Fruit fly (Drosophila melanogaster) whole organism, embryonic: ENCODE results near the gene CG4461.

Experiments used
- Abd-B ChIP-seq: fragments of 200-800 bp; sonication (Bioruptor generic); optimal IDR thresholded peaks from 2 replicates; lab custom pipeline; 2018; ENCODE audit warnings: missing biosample characterization, mild to moderate bottlenecking, missing genetic modification characterization, moderate library complexity
- Atf6 ChIP-seq: fragments of 200-800 bp; sonication (Bioruptor generic); IDR thresholded peaks from 2 replicates; pipeline ENCODE4 v1.3.6; 2022; ENCODE audit warnings: missing biosample characterization, missing genetic modification characterization
- Awh ChIP-seq: fragments of 200-800 bp; sonication (Bioruptor generic); IDR thresholded peaks from 2 replicates; pipeline ENCODE4, ENCODE4 v1.3.6; 2022; ENCODE audit warnings: missing biosample characterization, missing genetic modification characterization
- CG10209 ChIP-seq: fragments of 200-800 bp; sonication (Bioruptor generic); optimal IDR thresholded peaks from 3 replicates; lab custom pipeline; 2017; ENCODE audit warnings: missing biosample characterization, mild to moderate bottlenecking, missing genetic modification characterization, missing genetic modification reagents
- CG13424 ChIP-seq: fragments of 200-800 bp; sonication (Bioruptor generic); optimal IDR thresholded peaks from 2 replicates; lab custom pipeline; 2019; ENCODE audit warnings: missing biosample characterization, mild to moderate bottlenecking, missing genetic modification characterization, moderate library complexity
- CG15601 ChIP-seq: fragments of 200-800 bp; sonication (Bioruptor generic); optimal IDR thresholded peaks from 3 replicates; lab custom pipeline; 2019; ENCODE audit warnings: missing biosample characterization, mild to moderate bottlenecking, missing genetic modification characterization, moderate library complexity
- CG16813 ChIP-seq: fragments of 200-800 bp; sonication (Bioruptor generic); IDR thresholded peaks from 3 replicates; pipeline ENCODE4 v1.3.6; 2022; ENCODE audit warnings: missing biosample characterization, missing genetic modification characterization; ENCODE audit not compliant: partially characterized antibody
- CG2678 ChIP-seq: fragments of 200-800 bp; sonication (Bioruptor generic); optimal IDR thresholded peaks from 3 replicates; lab custom pipeline; 2019; ENCODE audit warnings: missing biosample characterization, mild to moderate bottlenecking, missing genetic modification characterization, moderate library complexity
- CG33557 ChIP-seq: fragments of 200-800 bp; sonication (Bioruptor generic); optimal IDR thresholded peaks from 2 replicates; lab custom pipeline; 2019; ENCODE audit warnings: missing biosample characterization, mild to moderate bottlenecking, missing genetic modification characterization, moderate library complexity
- CG3726 ChIP-seq: fragments of 200-800 bp; sonication (Bioruptor generic); IDR thresholded peaks from 3 replicates; pipeline ENCODE4, ENCODE4 v1.3.6; 2022; ENCODE audit warnings: missing biosample characterization, missing genetic modification characterization
- CG4617 ChIP-seq: fragments of 200-800 bp; sonication (Bioruptor generic); optimal IDR thresholded peaks from 3 replicates; lab custom pipeline; 2016; ENCODE audit warnings: missing biosample characterization, missing genetic modification characterization, borderline replicate concordance
- CG6689 ChIP-seq: fragments of 200-800 bp; sonication (Bioruptor generic); IDR thresholded peaks from 2 replicates; pipeline ENCODE4 v1.3.6; 2022; ENCODE audit warnings: missing biosample characterization, missing genetic modification characterization
- CG7357 ChIP-seq: fragments of 200-800 bp; sonication (Bioruptor generic); IDR thresholded peaks from 3 replicates; pipeline ENCODE4 v1.3.6; 2022; ENCODE audit warnings: missing biosample characterization, missing genetic modification characterization
- CG7839 ChIP-seq: fragments of 200-800 bp; sonication (Bioruptor generic); optimal IDR thresholded peaks from 3 replicates; lab custom pipeline; 2018; ENCODE audit warnings: missing biosample characterization, mild to moderate bottlenecking, missing genetic modification characterization, moderate library complexity
- CG8290 ChIP-seq, 3 experiments: fragments of 200-800 bp; sonication (Bioruptor generic); optimal IDR thresholded peaks; 2 replicates each; lab custom pipeline; 2016 to 2019; ENCODE audit warnings: missing biosample characterization in 3 of 3, missing genetic modification characterization in 3 of 3, mild to moderate bottlenecking in 2 of 3, moderate library complexity in 1 of 3
- CG8388 ChIP-seq: fragments of 200-800 bp; sonication (Bioruptor generic); optimal IDR thresholded peaks from 2 replicates; lab custom pipeline; 2019; ENCODE audit warnings: missing biosample characterization, mild to moderate bottlenecking, missing genetic modification characterization, moderate library complexity
- CG9437 ChIP-seq: fragments of 200-800 bp; sonication (Bioruptor generic); optimal IDR thresholded peaks from 2 replicates; lab custom pipeline; 2018; ENCODE audit warnings: missing biosample characterization, mild to moderate bottlenecking, missing genetic modification characterization
- CG9797 ChIP-seq: fragments of 200-800 bp; sonication (Bioruptor generic); optimal IDR thresholded peaks from 3 replicates; lab custom pipeline; 2018; ENCODE audit warnings: missing biosample characterization, mild to moderate bottlenecking, missing genetic modification characterization
- CTCF ChIP-seq: fragments of 200-800 bp; sonication (Bioruptor generic); optimal IDR thresholded peaks from 2 replicates; lab custom pipeline; 2017; ENCODE audit warnings: missing biosample characterization, mild to moderate bottlenecking, missing genetic modification characterization, moderate library complexity
- CkIIα-i1 ChIP-seq: fragments of 200-800 bp; sonication (Bioruptor generic); IDR thresholded peaks from 2 replicates; pipeline ENCODE4 v1.3.6; 2022; ENCODE audit warnings: missing biosample characterization, missing genetic modification characterization
- Dbx ChIP-seq: fragments of 200-800 bp; sonication (Bioruptor generic); IDR thresholded peaks from 3 replicates; pipeline ENCODE4 v1.3.6; 2022; ENCODE audit warnings: missing biosample characterization, missing genetic modification characterization
- Dip3 ChIP-seq: fragments of 200-800 bp; sonication (Bioruptor generic); optimal IDR thresholded peaks from 3 replicates; lab custom pipeline; 2016; ENCODE audit warnings: missing biosample characterization, missing genetic modification characterization
- Dp ChIP-seq: fragments of 200-800 bp; sonication (Bioruptor generic); optimal IDR thresholded peaks from 2 replicates; lab custom pipeline; 2018; ENCODE audit warnings: missing biosample characterization, mild to moderate bottlenecking, missing genetic modification characterization, moderate library complexity
- Fer1 ChIP-seq: fragments of 200-800 bp; sonication (Bioruptor generic); optimal IDR thresholded peaks from 2 replicates; lab custom pipeline; 2017; ENCODE audit warnings: missing biosample characterization, mild to moderate bottlenecking, missing genetic modification characterization
- Jarid2 ChIP-seq: fragments of 200-800 bp; sonication (Bioruptor generic); optimal IDR thresholded peaks from 3 replicates; lab custom pipeline; 2017; ENCODE audit warnings: mild to moderate bottlenecking, missing biosample characterization, missing genetic modification reagents, missing genetic modification characterization
- Mad ChIP-seq: fragments of 200-800 bp; sonication (Bioruptor generic); optimal IDR thresholded peaks from 2 replicates; lab custom pipeline; 2016; ENCODE audit warnings: missing biosample characterization, missing genetic modification characterization
- Max ChIP-seq: fragments of 200-800 bp; sonication (Bioruptor generic); optimal IDR thresholded peaks from 2 replicates; lab custom pipeline; 2016; ENCODE audit warnings: missing biosample characterization, mild to moderate bottlenecking, missing genetic modification characterization
- PHDP ChIP-seq: fragments of 200-800 bp; sonication (Bioruptor generic); optimal IDR thresholded peaks from 3 replicates; lab custom pipeline; 2018; ENCODE audit warnings: missing biosample characterization, mild to moderate bottlenecking, missing genetic modification characterization, moderate library complexity
- Spps ChIP-seq: fragments of 200-800 bp; sonication (Bioruptor generic); optimal IDR thresholded peaks from 2 replicates; lab custom pipeline; 2018; ENCODE audit warnings: missing biosample characterization, mild to moderate bottlenecking, missing genetic modification characterization
- Sry-δ ChIP-seq: fragments of 200-800 bp; sonication (Bioruptor generic); optimal IDR thresholded peaks from 2 replicates; lab custom pipeline; 2016; ENCODE audit warnings: missing biosample characterization, missing genetic modification characterization
- Vsx1 ChIP-seq: fragments of 200-800 bp; sonication (Bioruptor generic); optimal IDR thresholded peaks from 2 replicates; lab custom pipeline; 2017; ENCODE audit warnings: missing biosample characterization, mild to moderate bottlenecking, missing genetic modification characterization, missing genetic modification reagents
- abd-A ChIP-seq: fragments of 200-800 bp; sonication (Bioruptor generic); optimal IDR thresholded peaks from 3 replicates; lab custom pipeline; 2019; ENCODE audit warnings: missing biosample characterization, mild to moderate bottlenecking, missing genetic modification characterization, moderate library complexity
- bbx ChIP-seq: fragments of 200-800 bp; sonication (Bioruptor generic); IDR thresholded peaks from 2 replicates; pipeline ENCODE4 v1.3.6; 2022; ENCODE audit warnings: missing biosample characterization, missing genetic modification characterization; ENCODE audit not compliant: partially characterized antibody
- corto ChIP-seq: fragments of 200-800 bp; sonication (Bioruptor generic); optimal IDR thresholded peaks from 2 replicates; lab custom pipeline; 2016; ENCODE audit warnings: missing biosample characterization, mild to moderate bottlenecking, missing genetic modification characterization, moderate library complexity
- dati ChIP-seq: fragments of 200-800 bp; sonication (Bioruptor generic); IDR thresholded peaks from 2 replicates; pipeline ENCODE4 v1.3.6; 2022; ENCODE audit warnings: missing biosample characterization, missing genetic modification characterization
- disco-r ChIP-seq: fragments of 200-800 bp; sonication (Bioruptor generic); optimal IDR thresholded peaks from 2 replicates; lab custom pipeline; 2016; ENCODE audit warnings: missing biosample characterization, missing genetic modification characterization
- dmrt11E ChIP-seq: fragments of 200-800 bp; sonication (Bioruptor generic); optimal IDR thresholded peaks from 3 replicates; lab custom pipeline; 2018; ENCODE audit warnings: missing biosample characterization, mild to moderate bottlenecking, missing genetic modification characterization, moderate library complexity
- gce ChIP-seq: fragments of 200-800 bp; sonication (Bioruptor generic); IDR thresholded peaks from 3 replicates; pipeline ENCODE4 v1.3.6; 2022; ENCODE audit warnings: missing biosample characterization, missing genetic modification characterization
- grn ChIP-seq: fragments of 200-800 bp; sonication (Bioruptor generic); optimal IDR thresholded peaks from 3 replicates; lab custom pipeline; 2017; ENCODE audit warnings: missing biosample characterization, missing genetic modification characterization
- hbn ChIP-seq: fragments of 200-800 bp; sonication (Bioruptor generic); IDR thresholded peaks from 2 replicates; pipeline ENCODE4 v1.3.6; 2022; ENCODE audit warnings: missing biosample characterization, missing genetic modification characterization; ENCODE audit not compliant: partially characterized antibody
- hkb ChIP-seq, 2 experiments: fragments of 200-800 bp in 1 of 2; fragments of >200 bp in 1 of 2; sonication (Bioruptor generic) in 1 of 2; IDR thresholded peaks in 1 of 2; optimal IDR thresholded peaks in 1 of 2; 2 replicates each; pipeline versions ENCODE4 v1.3.6 to Lab custom; 2017 to 2022; ENCODE audit warnings: missing biosample characterization in 1 of 2, missing genetic modification characterization in 1 of 2
- ken ChIP-seq: fragments of 200-800 bp; sonication (Bioruptor generic); IDR thresholded peaks from 3 replicates; pipeline ENCODE4 v1.3.6; 2022; ENCODE audit warnings: missing biosample characterization, missing genetic modification characterization
- knrl ChIP-seq: fragments of 200-800 bp; sonication (Bioruptor generic); IDR thresholded peaks from 3 replicates; pipeline ENCODE4 v1.3.6; 2022; ENCODE audit warnings: missing biosample characterization, missing genetic modification characterization; ENCODE audit not compliant: partially characterized antibody
- nerfin-2 ChIP-seq: fragments of 200-800 bp; sonication (Bioruptor generic); IDR thresholded peaks from 2 replicates; pipeline ENCODE4 v1.3.6; 2022; ENCODE audit warnings: missing biosample characterization, missing genetic modification characterization; ENCODE audit not compliant: partially characterized antibody
- psq ChIP-seq: fragments of 200-800 bp; sonication (Bioruptor generic); optimal IDR thresholded peaks from 2 replicates; lab custom pipeline; 2017; ENCODE audit warnings: missing biosample characterization, missing genetic modification characterization
- ranshi ChIP-seq: fragments of 200-800 bp; sonication (Bioruptor generic); IDR thresholded peaks from 2 replicates; pipeline ENCODE4 v1.3.6; 2022; ENCODE audit warnings: missing biosample characterization, missing genetic modification characterization
- seq ChIP-seq: fragments of 200-800 bp; sonication (Bioruptor generic); IDR thresholded peaks from 2 replicates; pipeline ENCODE4 v1.3.6; 2022; ENCODE audit warnings: missing biosample characterization, missing genetic modification characterization
- ttk ChIP-seq: fragments of 200-800 bp; sonication (Bioruptor generic); IDR thresholded peaks from 2 replicates; pipeline ENCODE4 v2.1.2; 2022; ENCODE audit warnings: missing biosample characterization, missing genetic modification characterization

CG4461 gene

dm6 chr3L:9399013-9399750 is 24.0 kb downstream of the CG4461 start, which contains the start of gene CG4080:
Gene CG4080, minus strand, starts transcription at chr3L:9399227.
- TF ChIP-seq ken (GFP tag; lab: Robert Waterston, UW) (no peak), Spps (tag; lab: Kevin White, UChicago) (no peak), CG4617 (GFP tag; lab: Kevin White, UChicago) (peak; percentile 56), Jarid2 (peak; percentile 86), CG33557 (GFP tag; lab: Kevin White, UChicago) (peak; percentile 34), CG13424 (tag; lab: Kevin White, UChicago) (peak; percentile 17), CG8290 (GFP tag; optimal IDR thresholded peaks at IDR 0.05; lab: Kevin White, UChicago) (peak; percentile 22), CG8290 (tag; optimal IDR thresholded peaks at IDR 0.05; lab: Kevin White, UChicago) (peak; percentile 32 to 36), Dp (GFP tag; lab: Kevin White, UChicago) (peak; percentile 34), hkb (optimal IDR thresholded peaks at IDR 0.05; lab: Kevin White, UChicago) (peak; percentile 6), hkb (GFP tag; IDR thresholded peaks at IDR 0.05; lab: Robert Waterston, UW) (0 out of 2 replicates have a peak, but pooled peaks have one; percentile 19), hbn (GFP tag; lab: Robert Waterston, UW) (peak; percentile 75), bbx (GFP tag; lab: Robert Waterston, UW) (peak; percentile 72), CTCF (GFP tag; lab: Kevin White, UChicago) (no peak), CkIIα-i1 (GFP tag; lab: Robert Waterston, UW) (no peak), CG9437 (GFP tag; lab: Kevin White, UChicago) (peak; percentile 54), CG7357 (no peak), ranshi (GFP tag; lab: Robert Waterston, UW) (peak; percentile 82; the same call in 1 of the 2 replicates), Sry-δ (GFP tag; lab: Kevin White, UChicago) (peak; percentile 67), Awh (GFP tag; lab: Robert Waterston, UW) (no peak), ttk (GFP tag; lab: Robert Waterston, UW) (no peak), CG9797 (peak; percentile 96), dmrt11E (tag; lab: Kevin White, UChicago) (peak; percentile 43), CG6689 (GFP tag; lab: Robert Waterston, UW) (0 out of 2 replicates have a peak, but pooled peaks have one; percentile 18), Atf6 (no peak), Dbx (GFP tag; lab: Robert Waterston, UW) (peak; percentile 29; the same call in 1 of the 3 replicates), CG15601 (tag; lab: Kevin White, UChicago) (peak; percentile 57), CG2678 (tag; lab: Kevin White, UChicago) (peak; percentile 19), grn (GFP tag; lab: Kevin White, UChicago) (peak; percentile 26), corto (peak; percentile 32), Dip3 (GFP tag; lab: Kevin White, UChicago) (peak; percentile 23), disco-r (peak; percentile 8), CG8388 (GFP tag; lab: Kevin White, UChicago) (no peak), PHDP (tag; lab: Kevin White, UChicago) (peak; percentile 43), CG16813 (GFP tag; lab: Robert Waterston, UW) (peak; percentile 77), Mad (GFP tag; lab: Kevin White, UChicago) (peak; percentile 26), gce (GFP tag; lab: Robert Waterston, UW) (0 out of 3 replicates have a peak, but pooled peaks have one; percentile 5), nerfin-2 (no peak; the same call in none of the 2 replicates), CG3726 (GFP tag; lab: Robert Waterston, UW) (no peak), abd-A (peak; percentile 3), CG10209 (no peak), Vsx1 (GFP tag; lab: Kevin White, UChicago) (peak; percentile 44), CG7839 (tag; lab: Kevin White, UChicago) (peak; percentile 15), psq (no peak), knrl (GFP tag; lab: Robert Waterston, UW) (peak; percentile 84), Abd-B (peak; percentile 15), dati (no peak), seq (GFP tag; lab: Robert Waterston, UW) (no peak), Max (GFP tag; lab: Kevin White, UChicago) (peak; percentile 38), Fer1 (GFP tag; lab: Kevin White, UChicago) (peak; percentile 19)
